Worm (Caenorhabditis elegans) whole organism, L4/young adult: ENCODE results near the gene Y38H6C.20.
"Not testable (repeated sequence)": the region's sequence is repeated elsewhere in the genome, so short reads cannot be mapped to it uniquely, and the experiment has no call there.

Experiments
- W03F9.2 ChIP-seq: fragments of 150-350 bp; optimal IDR thresholded peaks from 2 replicates; lab custom pipeline; 2014; ENCODE audit warnings: missing biosample characterization, missing genetic modification characterization
- dao-5 ChIP-seq: sonication (generic microtip); optimal IDR thresholded peaks from 2 replicates; lab custom pipeline; 2016; ENCODE audit warnings: missing genotype, missing genetic modification characterization, moderate library complexity, missing compliant biosample characterization
- him-1 ChIP-seq: sonication (generic microtip); optimal IDR thresholded peaks from 2 replicates; lab custom pipeline; 2016; ENCODE audit warnings: missing genotype, missing genetic modification reagents, missing genetic modification characterization, missing compliant biosample characterization

Y38H6C.20 gene

DNA sequence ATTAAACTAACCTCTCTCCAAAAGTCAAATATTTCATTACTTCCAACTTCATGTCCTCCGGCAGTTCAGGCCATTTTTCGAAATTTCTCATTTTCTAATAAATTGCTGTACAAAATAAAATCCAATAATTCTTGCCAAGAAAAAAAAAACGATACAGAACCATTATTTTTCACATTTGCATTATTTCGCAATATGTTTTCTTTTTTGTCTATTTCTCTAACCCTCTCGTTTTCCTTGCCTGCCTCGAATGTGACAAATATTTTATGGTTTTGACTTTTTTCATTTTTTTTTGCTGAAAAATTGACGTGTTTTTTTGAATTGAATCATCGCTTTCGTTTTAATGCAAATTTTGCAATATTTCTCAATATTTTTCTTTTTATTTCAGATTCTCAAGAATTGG is 28.8 kb downstream of the Y38H6C.20 start, which contains the start of the genes Y38H6C.9 and fbxa-150:
Y38H6C.9 (minus strand) TSS at position 52 of the 400 bp plus-strand sequence.
fbxa-150 (plus strand) TSS at position 380 of the 400 bp plus-strand sequence.
- TF ChIP-seq him-1 (tag; lab: Kevin White, UChicago) (no peak), dao-5 (no peak), W03F9.2 (no peak)

DNA sequence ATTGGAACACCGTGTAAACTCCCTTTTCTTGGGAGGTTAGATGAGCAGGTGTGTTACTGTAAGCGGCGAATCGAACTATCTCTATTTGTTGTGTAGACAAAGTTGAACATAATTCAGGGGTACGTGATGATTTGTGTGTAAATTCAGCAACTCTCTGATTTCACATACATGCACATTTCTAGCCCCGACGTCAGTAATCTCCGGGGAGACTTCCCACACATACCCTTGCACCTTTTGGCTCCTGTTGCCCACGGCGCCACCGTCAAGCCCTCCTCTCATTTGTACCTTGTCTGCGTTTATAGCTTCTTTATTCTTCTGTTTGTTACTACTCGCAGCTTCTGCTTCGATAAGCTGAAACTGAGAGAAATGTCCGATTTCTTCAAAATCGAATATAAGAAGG is 32.1 kb downstream of the Y38H6C.20 start, which contains the start of gene Y38H6C.25:
Y38H6C.25 (plus strand) TSS at position 301 of the 400 bp plus-strand sequence.
- TF ChIP-seq him-1 (tag; lab: Kevin White, UChicago) (no peak), dao-5 (no peak), W03F9.2 (no peak)

DNA sequence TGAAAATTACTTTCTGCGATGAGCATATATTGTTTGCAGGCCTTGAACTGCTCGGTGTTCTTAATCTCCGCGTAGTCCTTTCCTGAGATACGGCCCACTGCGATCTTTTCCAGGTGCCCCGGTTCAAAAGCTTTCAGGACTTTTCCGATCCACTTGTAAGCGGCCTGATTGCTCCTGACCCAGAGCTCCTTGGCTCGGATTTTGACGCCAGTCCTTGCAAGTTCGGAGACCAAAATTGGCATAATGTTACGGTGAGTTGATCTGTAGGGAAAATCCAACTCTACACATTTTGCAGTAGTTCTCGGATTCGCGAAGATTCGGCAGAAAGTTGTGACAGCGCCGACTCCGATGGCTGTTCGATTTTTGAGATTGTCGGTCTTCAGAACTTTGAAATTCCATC is 34.0 kb downstream of the Y38H6C.20 start:
- TF ChIP-seq dao-5 (no peak), W03F9.2 (no peak), him-1 (tag; lab: Kevin White, UChicago) (no peak)

DNA sequence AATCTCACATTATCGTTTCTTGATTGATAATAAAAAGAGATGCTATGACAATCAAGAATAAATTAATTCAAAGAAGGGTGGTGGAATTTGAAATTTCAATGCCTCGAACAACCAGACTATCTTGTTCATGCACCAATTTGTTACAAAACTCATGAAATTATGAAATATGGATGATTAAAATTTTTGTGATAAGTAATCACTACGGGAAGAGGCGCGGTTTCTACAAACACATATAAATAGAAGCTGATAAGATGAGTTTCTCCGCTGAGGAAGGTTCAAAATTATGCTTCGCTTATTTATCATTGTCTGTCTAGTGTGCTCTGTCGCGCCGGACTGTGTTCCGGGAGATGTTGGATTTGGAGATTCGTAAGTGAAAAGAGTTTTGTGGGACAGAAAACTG is 36.5 kb downstream of the Y38H6C.20 start:
- TF ChIP-seq W03F9.2 = no peak
- no peak for TF ChIP-seq him-1 (tag; lab: Kevin White, UChicago)
- TF ChIP-seq dao-5 = no peak

DNA sequence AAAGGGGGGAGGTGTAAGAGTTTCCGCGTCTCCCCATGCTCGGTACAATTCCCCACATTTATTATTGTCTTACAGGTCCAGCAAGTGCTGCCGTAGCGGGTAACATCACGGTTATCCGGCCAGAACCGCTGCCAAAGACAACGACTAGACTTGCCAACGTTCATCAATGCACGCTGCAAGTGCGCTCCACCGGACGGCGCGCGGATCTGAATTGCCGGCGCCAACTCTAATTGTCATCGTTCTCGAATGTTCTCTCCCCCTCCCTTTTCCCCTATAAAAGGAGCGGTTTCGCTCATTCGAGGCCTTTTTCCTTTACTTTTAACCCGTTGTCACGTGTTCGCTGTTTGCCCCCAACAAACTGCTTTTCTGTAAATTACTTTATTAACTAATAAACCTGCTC is 37.3 kb downstream of the Y38H6C.20 start, which contains the start of gene Y38H6C.8:
Y38H6C.8 (plus strand) TSS at position 301 of the 400 bp plus-strand sequence.
- not testable (repeated sequence) for TF ChIP-seq dao-5; him-1 (tag; lab: Kevin White, UChicago); W03F9.2

DNA sequence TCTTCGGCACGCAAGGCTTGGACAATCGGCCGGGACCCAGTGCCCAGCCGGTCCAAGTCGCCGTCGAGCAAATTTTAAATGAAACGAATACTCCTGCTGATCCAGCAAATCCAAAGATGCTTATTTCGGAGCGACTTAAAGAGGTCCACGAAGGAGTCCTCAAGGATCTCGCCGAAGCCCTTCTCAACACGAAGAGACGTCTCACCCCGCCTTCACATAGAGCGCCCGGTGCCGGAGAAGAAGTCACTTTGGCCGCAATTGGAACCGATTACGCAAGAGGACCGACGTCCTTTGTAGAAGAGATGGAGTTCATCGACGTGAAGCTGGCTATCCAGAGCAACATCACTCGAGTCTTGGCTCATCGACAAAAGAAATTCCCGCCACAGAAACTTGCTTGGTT is 41.6 kb downstream of the Y38H6C.20 start:
- TF ChIP-seq him-1 (tag; lab: Kevin White, UChicago) (no peak), dao-5 (no peak), W03F9.2 (no peak)

DNA sequence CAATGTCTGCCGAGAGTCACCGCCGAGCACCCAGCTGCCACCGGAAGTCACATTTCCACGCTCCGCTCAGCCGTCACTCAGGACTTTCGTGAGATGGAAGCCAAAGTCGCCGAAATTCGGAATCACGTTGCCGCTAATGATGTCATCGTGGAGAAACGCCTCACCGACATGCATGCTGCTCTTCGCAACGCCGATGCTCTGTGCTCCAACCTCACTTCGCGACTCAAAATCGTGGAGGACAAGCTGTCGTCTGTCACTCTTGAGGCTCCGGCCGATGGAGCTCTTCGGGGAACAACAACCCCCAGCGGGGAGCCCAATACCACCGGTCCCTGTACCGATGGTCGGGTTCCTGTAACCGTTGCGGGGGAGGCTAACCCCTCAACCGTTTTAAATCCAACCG is 44.5 kb downstream of the Y38H6C.20 start:
- TF ChIP-seq dao-5 = no peak

DNA sequence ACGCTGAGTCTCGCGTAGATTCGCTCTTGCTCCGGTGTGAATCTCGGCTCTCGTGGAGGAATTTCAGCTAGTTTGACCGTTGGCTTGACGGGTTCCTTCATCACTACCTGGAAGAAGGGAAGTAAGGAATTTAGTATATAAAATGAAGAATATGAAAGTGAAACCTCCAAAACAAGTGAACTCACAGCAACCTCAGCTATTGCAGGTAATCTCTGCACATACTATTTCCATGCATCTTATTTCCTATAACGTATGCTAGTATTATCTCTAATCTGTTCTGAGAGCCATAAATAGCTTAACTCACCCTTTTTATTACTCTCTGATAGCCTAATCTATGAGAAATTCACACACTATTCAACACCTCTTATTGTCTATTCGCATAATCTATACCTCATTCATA is 46.0 kb downstream of the Y38H6C.20 start, which contains the start of gene Y38H6C.4:
Y38H6C.4 (minus strand) TSS at position 101 of the 400 bp plus-strand sequence.
- TF ChIP-seq W03F9.2 (no peak), dao-5 (no peak), him-1 (tag; lab: Kevin White, UChicago) (no peak)

DNA sequence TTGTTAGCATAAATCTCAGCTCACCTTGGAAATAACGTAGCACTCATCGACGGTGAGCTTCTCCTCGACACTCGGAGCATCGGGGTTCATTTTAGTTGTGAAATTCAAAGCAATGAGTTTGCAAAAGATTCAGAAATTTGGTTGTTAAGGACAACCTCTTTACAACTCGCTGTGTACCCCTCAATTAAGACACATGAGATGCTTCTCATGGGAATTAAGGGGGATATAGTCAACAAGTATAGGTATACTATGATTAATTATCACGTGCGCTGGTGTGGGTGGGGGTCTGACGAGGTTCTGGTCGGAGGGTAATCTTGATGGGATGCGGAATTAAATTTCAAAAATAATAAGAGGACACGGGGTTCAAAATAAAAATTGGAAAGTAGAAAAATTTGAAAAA is 50.6 kb downstream of the Y38H6C.20 start, which contains the start of gene dct-14:
dct-14 (minus strand) TSS at position 101 of the 400 bp plus-strand sequence.
- no peak for TF ChIP-seq W03F9.2
- TF ChIP-seq dao-5 = no peak
- TF ChIP-seq him-1 (tag; lab: Kevin White, UChicago) = no peak

DNA sequence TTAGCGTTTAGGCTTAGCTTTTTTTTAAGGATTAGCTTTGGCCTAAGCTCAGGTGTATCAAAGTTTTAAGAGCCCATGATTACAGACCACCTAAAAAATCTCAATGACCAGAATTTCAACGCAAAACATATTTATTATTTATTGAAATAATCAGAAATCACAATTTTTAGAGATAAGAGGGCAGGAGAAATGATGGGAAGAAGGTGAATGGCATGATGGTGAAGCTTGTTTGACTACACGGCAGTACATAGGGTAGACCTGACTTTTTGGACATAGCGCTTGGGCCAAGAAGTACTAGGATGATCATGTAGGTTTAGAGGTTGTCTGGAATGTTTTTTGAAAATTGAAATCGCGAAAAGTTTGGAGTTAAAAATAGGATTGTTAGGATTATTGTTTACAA is 51.4 kb downstream of the Y38H6C.20 start:
- TF ChIP-seq W03F9.2 (no peak), dao-5 (no peak), him-1 (tag; lab: Kevin White, UChicago) (no peak)

DNA sequence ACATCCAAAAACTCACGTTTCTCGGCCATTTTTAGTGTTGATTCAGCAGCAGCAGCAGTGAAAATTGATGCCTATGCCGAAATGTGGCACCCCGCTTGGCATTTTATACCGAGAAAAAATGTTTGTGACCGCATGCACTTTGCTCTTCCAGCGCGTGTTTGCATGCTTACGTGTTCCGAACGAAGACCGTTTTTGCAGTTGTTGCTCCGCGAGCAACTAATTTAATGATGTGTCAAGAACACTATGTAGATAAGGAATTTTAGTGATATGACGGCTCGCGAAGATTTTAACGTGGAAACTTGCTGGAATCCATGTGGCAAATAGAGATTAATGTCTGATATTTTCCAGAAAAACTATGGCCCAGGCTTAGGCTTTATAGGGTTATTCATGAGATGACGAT is 52.0 kb downstream of the Y38H6C.20 start, which contains the start of gene dct-16:
dct-16 (minus strand) TSS at position 78 of the 400 bp plus-strand sequence.
- TF ChIP-seq dao-5 (no peak), him-1 (tag; lab: Kevin White, UChicago) (no peak), W03F9.2 (no peak)

DNA sequence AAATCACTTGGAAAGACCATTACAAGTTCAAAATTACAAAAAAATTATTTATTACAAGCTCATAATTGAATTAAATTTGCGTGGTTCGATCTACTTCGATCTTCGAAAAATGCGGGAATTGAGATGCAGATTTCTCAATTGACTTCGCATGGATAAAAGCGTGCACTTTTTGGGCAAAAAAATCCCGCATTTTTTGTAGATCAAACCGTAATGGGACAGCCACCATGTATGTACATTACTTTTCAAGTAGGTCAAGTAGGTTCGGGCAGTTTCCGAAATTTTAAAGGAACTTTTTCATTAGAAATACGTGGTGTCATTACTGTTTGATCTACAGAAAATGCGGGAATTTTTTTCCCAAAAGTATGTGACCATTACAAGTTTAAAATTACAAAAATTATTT is 53.5 kb downstream of the Y38H6C.20 start:
- TF ChIP-seq him-1 (tag; lab: Kevin White, UChicago) = no peak
- TF ChIP-seq W03F9.2 = no peak
- TF ChIP-seq dao-5 = no peak
